Fruit fly (Drosophila melanogaster): ENCODE data around the gene CG2017.

Gene CG2017

dm6 chr3R:5861218-5861902 is 845 bp downstream of the CG2017 start (continued):
- peak; percentile 47 for TF ChIP-seq CoRest (tag; optimal IDR thresholded peaks at IDR 0.05)
- peak; percentile 44 for TF ChIP-seq CG1233 (GFP tag; optimal IDR thresholded peaks at IDR 0.05)
- TF ChIP-seq Sox102F (GFP tag; optimal IDR thresholded peaks at IDR 0.05) = no peak
- TF ChIP-seq CG32767 (GFP tag; IDR thresholded peaks at IDR 0.05) = no peak
- peak; percentile 48 for TF ChIP-seq CG7839 (tag; optimal IDR thresholded peaks at IDR 0.05)
- TF ChIP-seq CG3838 (GFP tag; optimal IDR thresholded peaks at IDR 0.05) = no peak
- TF ChIP-seq HLH4C (GFP tag; IDR thresholded peaks at IDR 0.05; ENCODE audit: partially characterized antibody) = no peak
- peak; percentile 5 for TF ChIP-seq cwo (GFP tag; optimal IDR thresholded peaks at IDR 0.05)
- TF ChIP-seq bab2 (GFP tag; optimal IDR thresholded peaks at IDR 0.05) = no peak
- peak; percentile 16 for TF ChIP-seq crc (GFP tag; optimal IDR thresholded peaks at IDR 0.05)
- peak; percentile 75 for TF ChIP-seq slbo (GFP tag; IDR thresholded peaks at IDR 0.05)
- TF ChIP-seq ro (GFP tag; IDR thresholded peaks at IDR 0.05) = no peak
- TF ChIP-seq knrl (GFP tag; IDR thresholded peaks at IDR 0.05; ENCODE audit: partially characterized antibody) = no peak
- TF ChIP-seq CG6272 (GFP tag; IDR thresholded peaks at IDR 0.05) = no peak
- TF ChIP-seq C15 (GFP tag; IDR thresholded peaks at IDR 0.05) = no peak
- no peak for TF ChIP-seq Tbp (GFP tag; optimal IDR thresholded peaks at IDR 0.05)
- TF ChIP-seq CG9437 (GFP tag; optimal IDR thresholded peaks at IDR 0.05) = peak; percentile 89
- TF ChIP-seq CG15011 (GFP tag; optimal IDR thresholded peaks at IDR 0.05) = peak; percentile 12
- no peak for TF ChIP-seq CG10462 (GFP tag; optimal IDR thresholded peaks at IDR 0.05)
- peak; percentile 51 for TF ChIP-seq CG12104 (GFP tag; optimal IDR thresholded peaks at IDR 0.05)
- TF ChIP-seq CG1603 (tag; optimal IDR thresholded peaks at IDR 0.05) = no peak
- TF ChIP-seq Poxn (GFP tag; IDR thresholded peaks at IDR 0.05) = 0 out of 2 replicates have a peak, but pooled peaks have one; percentile 26
- no peak for TF ChIP-seq H15 (GFP tag; IDR thresholded peaks at IDR 0.05)
- TF ChIP-seq exex (tag; optimal IDR thresholded peaks at IDR 0.05) = peak; percentile 0
- TF ChIP-seq jumu (GFP tag; optimal IDR thresholded peaks at IDR 0.05) = peak; percentile 12
- peak; percentile 25 for TF ChIP-seq CG15514 (GFP tag; optimal IDR thresholded peaks at IDR 0.05)
- TF ChIP-seq tx (GFP tag; optimal IDR thresholded peaks at IDR 0.05) = no peak
- TF ChIP-seq tup (GFP tag; optimal IDR thresholded peaks at IDR 0.05) = no peak
- TF ChIP-seq CG11723 (GFP tag; optimal IDR thresholded peaks at IDR 0.05) = peak; percentile 44
- TF ChIP-seq CG1024 (GFP tag; IDR thresholded peaks at IDR 0.05) = peak; percentile 22; the same call in 1 of the 2 replicates
- no peak for TF ChIP-seq CG10959 (GFP tag; IDR thresholded peaks at IDR 0.05)
- no peak for TF ChIP-seq sd (tag; optimal IDR thresholded peaks at IDR 0.05)
- TF ChIP-seq nmo (GFP tag; optimal IDR thresholded peaks at IDR 0.05) = peak; percentile 30
- TF ChIP-seq Trl (optimal IDR thresholded peaks at IDR 0.05) = no peak
- TF ChIP-seq Trl (GFP tag; optimal IDR thresholded peaks at IDR 0.05) = no peak
- TF ChIP-seq wdn (GFP tag; IDR thresholded peaks at IDR 0.05) = peak; percentile 62; the same call in 1 of the 2 replicates
- no peak for TF ChIP-seq CG5245 (GFP tag; optimal IDR thresholded peaks at IDR 0.05)
- no peak for TF ChIP-seq CG13894 (tag; optimal IDR thresholded peaks at IDR 0.05)
- TF ChIP-seq CG4424 (GFP tag; optimal IDR thresholded peaks at IDR 0.05) = peak; percentile 1
- TF ChIP-seq Abd-B (GFP tag; optimal IDR thresholded peaks at IDR 0.05) = no peak
- TF ChIP-seq fd64A (GFP tag; optimal IDR thresholded peaks at IDR 0.05) = no peak
- TF ChIP-seq aop (GFP tag; IDR thresholded peaks at IDR 0.05) = no peak
- TF ChIP-seq CG3407 (GFP tag; optimal IDR thresholded peaks at IDR 0.05) = no peak
- peak; percentile 69 for TF ChIP-seq CG30403 (GFP tag; optimal IDR thresholded peaks at IDR 0.05)
- no peak for TF ChIP-seq CG15073 (GFP tag; optimal IDR thresholded peaks at IDR 0.05)
- TF ChIP-seq CG11560 (tag; IDR thresholded peaks at IDR 0.05) = no peak
- no peak for TF ChIP-seq ewg (GFP tag; optimal IDR thresholded peaks at IDR 0.05)
- TF ChIP-seq CG16815 (GFP tag; optimal IDR thresholded peaks at IDR 0.05) = peak; percentile 52
- TF ChIP-seq zf30C (GFP tag; optimal IDR thresholded peaks at IDR 0.05) = no peak
- TF ChIP-seq CG10366 (GFP tag; IDR thresholded peaks at IDR 0.05) = no peak
- no peak for TF ChIP-seq sima (GFP tag; optimal IDR thresholded peaks at IDR 0.05)
